Fruit fly (Drosophila melanogaster): ENCODE data around the gene pav.

Gene pav

dm6 chr3L:4242428-4242827, at the start of gene pav:
pav (plus strand) TSS chr3L:4242734.
- TF ChIP-seq dac (GFP tag; optimal IDR thresholded peaks at IDR 0.05) (no peak), eg (GFP tag; IDR thresholded peaks at IDR 0.05) (peak; percentile 74), CG34406 (GFP tag; optimal IDR thresholded peaks at IDR 0.05) (no peak), CG6163 (GFP tag; IDR thresholded peaks at IDR 0.05) (0 out of 3 replicates have a peak, but pooled peaks have one; percentile 48), CG15336 (GFP tag; IDR thresholded peaks at IDR 0.05) (peak; percentile 63), esn (GFP tag; optimal IDR thresholded peaks at IDR 0.05) (peak; percentile 54), CG8119 (GFP tag; IDR thresholded peaks at IDR 0.05) (peak; percentile 35; the same call in 2 of the 3 replicates), lz (GFP tag; optimal IDR thresholded peaks at IDR 0.05) (peak; percentile 13), CG3032 (tag; optimal IDR thresholded peaks at IDR 0.05) (peak; percentile 48)

dm6 chr3L:4193730-4194649, 48.5 kb upstream of the pav start, which contains the start of gene CG43367:
CG43367 (plus strand) TSS chr3L:4193993.
- TF ChIP-seq vri (GFP tag; optimal IDR thresholded peaks at IDR 0.05) = peak; percentile 71
- TF ChIP-seq ss (GFP tag; optimal IDR thresholded peaks at IDR 0.05) = no peak

dm6 chr3L:4204239-4204638, 38.3 kb upstream of the pav start, which contains the start of gene CG15005:
CG15005 (minus strand) TSS chr3L:4204339.
- no peak for TF ChIP-seq CG34406 (GFP tag; optimal IDR thresholded peaks at IDR 0.05)
- no peak for TF ChIP-seq Hr39 (GFP tag; optimal IDR thresholded peaks at IDR 0.05)
- no peak for TF ChIP-seq vri (GFP tag; optimal IDR thresholded peaks at IDR 0.05)
- no peak for TF ChIP-seq fkh (GFP tag; optimal IDR thresholded peaks at IDR 0.05)
- no peak for TF ChIP-seq Blimp-1 (GFP tag; optimal IDR thresholded peaks at IDR 0.05)
- TF ChIP-seq Eip93F (GFP tag; optimal IDR thresholded peaks at IDR 0.05) = no peak
- no peak for TF ChIP-seq salr (GFP tag; optimal IDR thresholded peaks at IDR 0.05)
- TF ChIP-seq CG11762 (GFP tag; optimal IDR thresholded peaks at IDR 0.05; ENCODE audit: insufficient read depth) = no peak

dm6 chr3L:4204867-4205266, 37.7 kb upstream of the pav start:
- TF ChIP-seq Hr4 (GFP tag; optimal IDR thresholded peaks at IDR 0.05) (peak; percentile 51), CG32006 (GFP tag; optimal IDR thresholded peaks at IDR 0.05) (peak; percentile 55), CG8319 (GFP tag; optimal IDR thresholded peaks at IDR 0.05) (no peak), CG6276 (GFP tag; optimal IDR thresholded peaks at IDR 0.05) (no peak), Ets96B (tag; optimal IDR thresholded peaks at IDR 0.05) (no peak), CG4318 (GFP tag; optimal IDR thresholded peaks at IDR 0.05) (peak; percentile 15), CG8119 (GFP tag; IDR thresholded peaks at IDR 0.05) (peak; percentile 32; the same call in 1 of the 3 replicates), CG15336 (GFP tag; IDR thresholded peaks at IDR 0.05) (0 out of 2 replicates have a peak, but pooled peaks have one; percentile 19)

dm6 chr3L:4209078-4209477, 33.5 kb upstream of the pav start, which contains the start of gene Cpr64Aa:
Cpr64Aa (minus strand) TSS chr3L:4209178.
- TF ChIP-seq lz (GFP tag; optimal IDR thresholded peaks at IDR 0.05) (no peak), topi (GFP tag; optimal IDR thresholded peaks at IDR 0.05) (no peak), eg (GFP tag; IDR thresholded peaks at IDR 0.05) (0 out of 3 replicates have a peak, but pooled peaks have one; percentile 37)

- TF ChIP-seq lz (GFP tag; optimal IDR thresholded peaks at IDR 0.05) = no peak
- no peak for TF ChIP-seq Smox (GFP tag; optimal IDR thresholded peaks at IDR 0.05)
- TF ChIP-seq spab (GFP tag; optimal IDR thresholded peaks at IDR 0.05) = no peak
- TF ChIP-seq CG34406 (GFP tag; optimal IDR thresholded peaks at IDR 0.05) = no peak
- TF ChIP-seq Sox14 (GFP tag; optimal IDR thresholded peaks at IDR 0.05) = no peak
- no peak for TF ChIP-seq CG4318 (GFP tag; optimal IDR thresholded peaks at IDR 0.05)
- TF ChIP-seq Gug (GFP tag; IDR thresholded peaks at IDR 0.05) = peak; percentile 47
- TF ChIP-seq acj6 (GFP tag; optimal IDR thresholded peaks at IDR 0.05) = no peak
- peak; percentile 36 for TF ChIP-seq CG3919 (GFP tag; optimal IDR thresholded peaks at IDR 0.05)
- no peak for TF ChIP-seq CG6808 (GFP tag; optimal IDR thresholded peaks at IDR 0.05)
- TF ChIP-seq svp (GFP tag) = no peak
- no peak for TF ChIP-seq achi (GFP tag; optimal IDR thresholded peaks at IDR 0.05)
- TF ChIP-seq Met (GFP tag; optimal IDR thresholded peaks at IDR 0.05) = no peak
- no peak for TF ChIP-seq Lpt (GFP tag; optimal IDR thresholded peaks at IDR 0.05)
- peak; percentile 85 for TF ChIP-seq eg (GFP tag; IDR thresholded peaks at IDR 0.05)
- TF ChIP-seq CG6276 (GFP tag; optimal IDR thresholded peaks at IDR 0.05) = peak; percentile 40
- peak; percentile 41; the same call in 2 of the 3 replicates for TF ChIP-seq CG6163 (GFP tag; IDR thresholded peaks at IDR 0.05)
- no peak for TF ChIP-seq Sox15 (GFP tag; optimal IDR thresholded peaks at IDR 0.05)
- no peak for TF ChIP-seq salr (GFP tag; optimal IDR thresholded peaks at IDR 0.05)
- TF ChIP-seq CG11294 (GFP tag; IDR thresholded peaks at IDR 0.05) = peak; percentile 67
- TF ChIP-seq CG31627 (GFP tag; optimal IDR thresholded peaks at IDR 0.05) = no peak
- no peak for TF ChIP-seq Hr4 (GFP tag; optimal IDR thresholded peaks at IDR 0.05)
Measured at dm6 chr3L:4209731-4210130, 32.8 kb upstream of the pav start.

All from whole organism, prepupa.